Worm (Caenorhabditis elegans): ENCODE results near the gene C03E10.1.

DNA sequence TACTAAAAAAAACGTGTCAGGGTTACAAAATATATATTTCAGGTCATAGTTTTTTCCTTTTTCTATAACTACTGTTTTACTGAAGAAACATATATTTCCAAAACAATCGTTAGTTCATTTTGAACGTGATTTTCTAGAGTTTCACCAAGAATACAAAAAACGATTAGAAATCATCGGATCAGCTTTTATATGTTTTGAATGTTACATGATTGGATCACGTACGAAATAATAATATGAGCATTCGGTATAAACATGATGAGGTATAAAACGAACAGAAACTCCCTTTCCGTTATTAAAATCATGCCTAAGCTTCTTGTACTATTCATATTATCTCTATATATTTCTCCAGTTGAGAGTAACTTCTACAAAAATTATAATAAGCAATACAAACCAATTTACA lies 18.1 kb upstream of the C03E10.1 start, which contains the start of gene clec-223:
- TF ChIP-seq dao-5 (tag; optimal IDR thresholded peaks at IDR 0.05) = no peak
- TF ChIP-seq him-1 (tag; optimal IDR thresholded peaks at IDR 0.05) = no peak
- TF ChIP-seq W03F9.2 (tag; optimal IDR thresholded peaks at IDR 0.05) = no peak
